Fruit fly (Drosophila melanogaster): ENCODE data around the gene Ubr3.

Gene Ubr3

dm6 chrX:7938482-7938804 is 2.7 kb downstream of the Ubr3 start:
- TF ChIP-seq pan (optimal IDR thresholded peaks at IDR 0.05), result no peak
- TF ChIP-seq CG8478 (optimal IDR thresholded peaks at IDR 0.05), result no peak
- TF ChIP-seq Dll (optimal IDR thresholded peaks at IDR 0.05), result no peak
- no peak for TF ChIP-seq EcR (GFP tag; optimal IDR thresholded peaks at IDR 0.05)
- no peak for TF ChIP-seq psq (optimal IDR thresholded peaks at IDR 0.05)
- no peak for TF ChIP-seq usp (GFP tag; optimal IDR thresholded peaks at IDR 0.05)

dm6 chrX:7944151-7944713 is 8.5 kb downstream of the Ubr3 start:
- no peak for TF ChIP-seq CG8478 (optimal IDR thresholded peaks at IDR 0.05)
- no peak for TF ChIP-seq Dll (optimal IDR thresholded peaks at IDR 0.05)
- TF ChIP-seq psq (optimal IDR thresholded peaks at IDR 0.05), result no peak
- TF ChIP-seq EcR (GFP tag; optimal IDR thresholded peaks at IDR 0.05), result no peak
- TF ChIP-seq pan (optimal IDR thresholded peaks at IDR 0.05), result no peak
- no peak for TF ChIP-seq usp (GFP tag; optimal IDR thresholded peaks at IDR 0.05)

- no peak for TF ChIP-seq psq (optimal IDR thresholded peaks at IDR 0.05)
- TF ChIP-seq Dll (optimal IDR thresholded peaks at IDR 0.05), result peak; percentile 94
Measured at dm6 chrX:7944772-7945722, 9.4 kb downstream of the Ubr3 start.

- no peak for TF ChIP-seq pan (optimal IDR thresholded peaks at IDR 0.05)
- peak; percentile 39 for TF ChIP-seq Dll (optimal IDR thresholded peaks at IDR 0.05)
- TF ChIP-seq EcR (GFP tag; optimal IDR thresholded peaks at IDR 0.05), result no peak
- no peak for TF ChIP-seq CG8478 (optimal IDR thresholded peaks at IDR 0.05)
- no peak for TF ChIP-seq psq (optimal IDR thresholded peaks at IDR 0.05)
Measured at dm6 chrX:7946858-7947313, 11.2 kb downstream of the Ubr3 start, which contains the start of gene orion. Gene orion, minus strand, starts transcription at chrX:7946908.

dm6 chrX:7955890-7956289 is 20.2 kb downstream of the Ubr3 start, which contains the start of the genes CG15332 and CG15330:
Gene CG15332, minus strand, starts transcription at chrX:7955990.
Gene CG15330, plus strand, starts transcription at chrX:7956064.
- TF ChIP-seq CG8478 (optimal IDR thresholded peaks at IDR 0.05) (no peak), EcR (GFP tag; optimal IDR thresholded peaks at IDR 0.05) (no peak), psq (optimal IDR thresholded peaks at IDR 0.05) (no peak)

dm6 chrX:7959025-7959424 is 23.3 kb downstream of the Ubr3 start:
- TF ChIP-seq EcR (GFP tag; optimal IDR thresholded peaks at IDR 0.05) (no peak), pan (optimal IDR thresholded peaks at IDR 0.05) (no peak), CG8478 (optimal IDR thresholded peaks at IDR 0.05) (no peak), psq (optimal IDR thresholded peaks at IDR 0.05) (no peak), usp (GFP tag; optimal IDR thresholded peaks at IDR 0.05) (no peak)

- TF ChIP-seq usp (GFP tag; optimal IDR thresholded peaks at IDR 0.05) (no peak), EcR (GFP tag; optimal IDR thresholded peaks at IDR 0.05) (no peak), Dll (optimal IDR thresholded peaks at IDR 0.05) (no peak), pan (optimal IDR thresholded peaks at IDR 0.05) (no peak), CG8478 (optimal IDR thresholded peaks at IDR 0.05) (no peak), psq (optimal IDR thresholded peaks at IDR 0.05) (no peak)
Measured at dm6 chrX:7959512-7959911, 23.8 kb downstream of the Ubr3 start.

- TF ChIP-seq usp (GFP tag; optimal IDR thresholded peaks at IDR 0.05), result no peak
- no peak for TF ChIP-seq pan (optimal IDR thresholded peaks at IDR 0.05)
- TF ChIP-seq psq (optimal IDR thresholded peaks at IDR 0.05), result no peak
- no peak for TF ChIP-seq CG8478 (optimal IDR thresholded peaks at IDR 0.05)
Measured at dm6 chrX:7960988-7961387, 25.3 kb downstream of the Ubr3 start.

dm6 chrX:7963724-7964123 is 28.0 kb downstream of the Ubr3 start, which contains the start of gene sn:
Gene sn, plus strand, starts transcription at chrX:7964024.
- no peak for TF ChIP-seq Dll (optimal IDR thresholded peaks at IDR 0.05)
- no peak for TF ChIP-seq EcR (GFP tag; optimal IDR thresholded peaks at IDR 0.05)
- no peak for TF ChIP-seq CG8478 (optimal IDR thresholded peaks at IDR 0.05)

- TF ChIP-seq usp (GFP tag; optimal IDR thresholded peaks at IDR 0.05) (no peak), pan (optimal IDR thresholded peaks at IDR 0.05) (no peak)
Measured at dm6 chrX:7965761-7966555, 30.3 kb downstream of the Ubr3 start.

dm6 chrX:7967052-7967847 is 31.6 kb downstream of the Ubr3 start:
- TF ChIP-seq psq (optimal IDR thresholded peaks at IDR 0.05), result no peak
- TF ChIP-seq EcR (GFP tag; optimal IDR thresholded peaks at IDR 0.05), result no peak
- no peak for TF ChIP-seq usp (GFP tag; optimal IDR thresholded peaks at IDR 0.05)
- no peak for TF ChIP-seq Dll (optimal IDR thresholded peaks at IDR 0.05)
- no peak for TF ChIP-seq CG8478 (optimal IDR thresholded peaks at IDR 0.05)
- TF ChIP-seq pan (optimal IDR thresholded peaks at IDR 0.05), result no peak

- TF ChIP-seq pan (optimal IDR thresholded peaks at IDR 0.05) (no peak), CG8478 (optimal IDR thresholded peaks at IDR 0.05) (no peak), EcR (GFP tag; optimal IDR thresholded peaks at IDR 0.05) (no peak), Dll (optimal IDR thresholded peaks at IDR 0.05) (no peak), usp (GFP tag; optimal IDR thresholded peaks at IDR 0.05) (no peak), psq (optimal IDR thresholded peaks at IDR 0.05) (no peak)
Measured at dm6 chrX:7967848-7968143, 32.1 kb downstream of the Ubr3 start.

Measured in whole organism.